Fruit fly (Drosophila melanogaster) whole organism, embryonic: ENCODE results near the gene nerfin-2.

Source experiments
- Atf6 ChIP-seq: fragments of 200-800 bp; sonication (Bioruptor generic); IDR thresholded peaks from 2 replicates; pipeline ENCODE4 v1.3.6; 2022; ENCODE audit warnings: missing biosample characterization, missing genetic modification characterization
- BtbVII ChIP-seq: fragments of 200-800 bp; sonication (Bioruptor generic); optimal IDR thresholded peaks from 3 replicates; lab custom pipeline; 2017; ENCODE audit warnings: missing biosample characterization, mild to moderate bottlenecking, missing genetic modification characterization
- CG10147 ChIP-seq: fragments of 200-800 bp; sonication (Bioruptor generic); optimal IDR thresholded peaks from 2 replicates; lab custom pipeline; 2019; ENCODE audit warnings: missing biosample characterization, mild to moderate bottlenecking, missing genetic modification characterization, moderate library complexity
- CG10543 ChIP-seq: fragments of 200-800 bp; sonication (Bioruptor generic); optimal IDR thresholded peaks from 3 replicates; lab custom pipeline; 2017; ENCODE audit warnings: missing biosample characterization, mild to moderate bottlenecking, missing genetic modification characterization, moderate library complexity
- CG11093 ChIP-seq: fragments of 200-800 bp; sonication (Bioruptor generic); IDR thresholded peaks from 3 replicates; pipeline ENCODE4 v1.3.6; 2022; ENCODE audit warnings: missing biosample characterization, missing genetic modification characterization
- CG12744 ChIP-seq: fragments of 200-800 bp; sonication (Bioruptor generic); optimal IDR thresholded peaks from 2 replicates; lab custom pipeline; 2016; ENCODE audit warnings: missing biosample characterization, missing genetic modification characterization
- CG17359 ChIP-seq: fragments of 200-800 bp; sonication (Bioruptor generic); optimal IDR thresholded peaks from 3 replicates; lab custom pipeline; 2018; ENCODE audit warnings: missing biosample characterization, mild to moderate bottlenecking, missing genetic modification characterization, moderate library complexity
- CG18476 ChIP-seq: fragments of 200-800 bp; sonication (Bioruptor generic); optimal IDR thresholded peaks from 2 replicates; lab custom pipeline; 2016; ENCODE audit warnings: missing biosample characterization, mild to moderate bottlenecking, missing genetic modification characterization
- CG2678 ChIP-seq: fragments of 200-800 bp; sonication (Bioruptor generic); optimal IDR thresholded peaks from 3 replicates; lab custom pipeline; 2019; ENCODE audit warnings: missing biosample characterization, mild to moderate bottlenecking, missing genetic modification characterization, moderate library complexity
- CG30431 ChIP-seq: fragments of 200-800 bp; sonication (Bioruptor generic); optimal IDR thresholded peaks from 2 replicates; lab custom pipeline; 2017; ENCODE audit warnings: missing biosample characterization, missing genetic modification characterization
- CG4730 ChIP-seq: fragments of 200-800 bp; sonication (Bioruptor generic); IDR thresholded peaks from 2 replicates; pipeline ENCODE4 v1.3.6; 2022; ENCODE audit warnings: missing biosample characterization, missing genetic modification characterization
- CG5180 ChIP-seq: fragments of 200-800 bp; sonication (Bioruptor generic); optimal IDR thresholded peaks from 3 replicates; lab custom pipeline; 2017; ENCODE audit warnings: missing biosample characterization, missing genetic modification characterization, mild to moderate bottlenecking, moderate library complexity, missing genetic modification reagents
- CG6654 ChIP-seq: fragments of 200-800 bp; sonication (Bioruptor generic); optimal IDR thresholded peaks from 2 replicates; lab custom pipeline; 2017; ENCODE audit warnings: missing biosample characterization, mild to moderate bottlenecking, missing genetic modification characterization
- CG6765 ChIP-seq: fragments of 200-800 bp; sonication (Bioruptor generic); optimal IDR thresholded peaks from 3 replicates; lab custom pipeline; 2017; ENCODE audit warnings: missing biosample characterization, mild to moderate bottlenecking, missing genetic modification characterization
- CG6854 ChIP-seq: fragments of 200-800 bp; sonication (Bioruptor generic); optimal IDR thresholded peaks from 3 replicates; lab custom pipeline; 2017; ENCODE audit warnings: missing biosample characterization, mild to moderate bottlenecking, missing genetic modification characterization
- CkIIα-i1 ChIP-seq: fragments of 200-800 bp; sonication (Bioruptor generic); IDR thresholded peaks from 2 replicates; pipeline ENCODE4 v1.3.6; 2022; ENCODE audit warnings: missing biosample characterization, missing genetic modification characterization
- D19B ChIP-seq: fragments of 200-800 bp; sonication (Bioruptor generic); optimal IDR thresholded peaks from 2 replicates; lab custom pipeline; 2017; ENCODE audit warnings: missing biosample characterization, mild to moderate bottlenecking, missing genetic modification characterization
- Doc3 ChIP-seq: fragments of 200-800 bp; sonication (Bioruptor generic); IDR thresholded peaks from 3 replicates; pipeline ENCODE4 v1.3.6; 2022; ENCODE audit warnings: missing biosample characterization, missing genetic modification characterization; ENCODE audit not compliant: partially characterized antibody
- E2f2 ChIP-seq: fragments of 200-800 bp; sonication (Bioruptor generic); IDR thresholded peaks from 2 replicates; pipeline ENCODE4 v1.3.6; 2022; ENCODE audit warnings: missing biosample characterization, missing genetic modification characterization
- HHEX ChIP-seq: fragments of 200-800 bp; sonication (Bioruptor generic); optimal IDR thresholded peaks from 3 replicates; lab custom pipeline; 2017; ENCODE audit warnings: missing biosample characterization, mild to moderate bottlenecking, missing genetic modification characterization, missing genetic modification reagents
- Hand ChIP-seq: fragments of 200-800 bp; sonication (Bioruptor generic); optimal IDR thresholded peaks from 2 replicates; lab custom pipeline; 2017; ENCODE audit warnings: mild to moderate bottlenecking, missing biosample characterization, missing genetic modification reagents, missing genetic modification characterization
- Hmx ChIP-seq: fragments of 200-800 bp; sonication (Bioruptor generic); optimal IDR thresholded peaks from 2 replicates; lab custom pipeline; 2016; ENCODE audit warnings: missing biosample characterization, missing genetic modification characterization
- Hsf ChIP-seq: fragments of 200-800 bp; sonication (Bioruptor generic); optimal IDR thresholded peaks from 3 replicates; lab custom pipeline; 2016; ENCODE audit warnings: missing biosample characterization, missing genetic modification characterization
- MTF-1 ChIP-seq: fragments of 200-800 bp; sonication (Bioruptor generic); optimal IDR thresholded peaks from 2 replicates; lab custom pipeline; 2018; ENCODE audit warnings: missing biosample characterization, mild to moderate bottlenecking, missing genetic modification characterization, borderline replicate concordance
- NFAT ChIP-seq: fragments of 200-800 bp; sonication (Bioruptor generic); IDR thresholded peaks from 2 replicates; pipeline ENCODE4 v1.3.6; 2022; ENCODE audit warnings: missing biosample characterization, missing genetic modification characterization
- Nf-YB ChIP-seq: fragments of 200-800 bp; sonication (Bioruptor generic); optimal IDR thresholded peaks from 3 replicates; lab custom pipeline; 2019; ENCODE audit warnings: missing biosample characterization, mild to moderate bottlenecking, missing genetic modification characterization, moderate library complexity
- NfI ChIP-seq: fragments of 200-800 bp; sonication (Bioruptor generic); optimal IDR thresholded peaks from 3 replicates; lab custom pipeline; 2018; ENCODE audit warnings: missing biosample characterization, mild to moderate bottlenecking, missing genetic modification characterization, moderate library complexity
- Opbp ChIP-seq: fragments of 200-800 bp; sonication (Bioruptor generic); IDR thresholded peaks from 3 replicates; pipeline ENCODE4 v1.3.6; 2022; ENCODE audit warnings: missing biosample characterization, missing genetic modification characterization; ENCODE audit not compliant: partially characterized antibody
- Xrp1 ChIP-seq: fragments of 200-800 bp; sonication (Bioruptor generic); IDR thresholded peaks from 2 replicates; pipeline ENCODE4 v1.3.6; 2022; ENCODE audit warnings: missing biosample characterization, missing genetic modification characterization
- ash1 ChIP-seq: fragments of 200-800 bp; sonication (Bioruptor generic); optimal IDR thresholded peaks from 2 replicates; lab custom pipeline; 2018; ENCODE audit warnings: missing biosample characterization, mild to moderate bottlenecking, missing genetic modification characterization
- ato ChIP-seq: fragments of 200-800 bp; sonication (Bioruptor generic); IDR thresholded peaks from 2 replicates; pipeline ENCODE4 v1.3.6; 2022; ENCODE audit warnings: missing biosample characterization, missing genetic modification characterization; ENCODE audit not compliant: partially characterized antibody
- br ChIP-seq: fragments of >200 bp; optimal IDR thresholded peaks from 2 replicates; lab custom pipeline; 2017
- cad ChIP-seq: fragments of >200 bp; optimal IDR thresholded peaks from 2 replicates; lab custom pipeline; 2017; ENCODE audit warnings: missing biosample characterization, missing genetic modification characterization
- crc ChIP-seq: fragments of 200-800 bp; sonication (Bioruptor generic); optimal IDR thresholded peaks from 2 replicates; lab custom pipeline; 2016; ENCODE audit warnings: missing biosample characterization, missing genetic modification characterization
- crp ChIP-seq, 2 experiments: fragments of 200-800 bp; sonication (Bioruptor generic); optimal IDR thresholded peaks; 2 replicates in 1 of 2; 3 replicates in 1 of 2; lab custom pipeline; 2017; ENCODE audit warnings: missing biosample characterization in 2 of 2, missing genetic modification characterization in 2 of 2, mild to moderate bottlenecking in 1 of 2, moderate library complexity in 1 of 2
- dmrt99B ChIP-seq: fragments of 200-800 bp; sonication (Bioruptor generic); optimal IDR thresholded peaks from 2 replicates; lab custom pipeline; 2018; ENCODE audit warnings: missing biosample characterization, mild to moderate bottlenecking, missing genetic modification characterization, moderate library complexity
- eyg ChIP-seq: fragments of 200-800 bp; sonication (Bioruptor generic); optimal IDR thresholded peaks from 3 replicates; lab custom pipeline; 2016; ENCODE audit warnings: missing biosample characterization, missing genetic modification characterization
- gfzf ChIP-seq: fragments of 200-800 bp; sonication (Bioruptor generic); optimal IDR thresholded peaks from 2 replicates; lab custom pipeline; 2016; ENCODE audit warnings: missing biosample characterization, mild to moderate bottlenecking, missing genetic modification characterization, moderate library complexity
- nau ChIP-seq: fragments of 200-800 bp; sonication (Bioruptor generic); optimal IDR thresholded peaks from 3 replicates; lab custom pipeline; 2017; ENCODE audit warnings: missing biosample characterization, mild to moderate bottlenecking, missing genetic modification characterization, missing genetic modification reagents
- ro ChIP-seq: fragments of 200-800 bp; sonication (Bioruptor generic); IDR thresholded peaks from 2 replicates; pipeline ENCODE4 v1.3.6; 2022; ENCODE audit warnings: missing biosample characterization, missing genetic modification characterization
- shn ChIP-seq: fragments of 200-800 bp; sonication (Bioruptor generic); optimal IDR thresholded peaks from 3 replicates; lab custom pipeline; 2016; ENCODE audit warnings: missing biosample characterization, missing genetic modification characterization
- slou ChIP-seq: fragments of 200-800 bp; sonication (Bioruptor generic); optimal IDR thresholded peaks from 3 replicates; lab custom pipeline; 2016; ENCODE audit warnings: missing biosample characterization, missing genetic modification characterization
- slp2 ChIP-seq: fragments of 200-800 bp; sonication (Bioruptor generic); optimal IDR thresholded peaks from 2 replicates; lab custom pipeline; 2016; ENCODE audit warnings: missing biosample characterization, missing genetic modification characterization
- sna ChIP-seq: fragments of 200-800 bp; sonication (Bioruptor generic); IDR thresholded peaks from 2 replicates; pipeline ENCODE4 v1.3.6; 2022; ENCODE audit warnings: missing biosample characterization, missing genetic modification characterization; ENCODE audit not compliant: partially characterized antibody
- stwl ChIP-seq: fragments of 200-800 bp; sonication (Bioruptor generic); optimal IDR thresholded peaks from 3 replicates; lab custom pipeline; 2018; ENCODE audit warnings: missing biosample characterization, mild to moderate bottlenecking, missing genetic modification characterization, moderate library complexity
- tgo ChIP-seq: fragments of 200-800 bp; sonication (Bioruptor generic); IDR thresholded peaks from 3 replicates; pipeline ENCODE4 v1.3.6; 2022; ENCODE audit warnings: missing biosample characterization, missing genetic modification characterization
- tll ChIP-seq, 2 experiments: fragments of 200-800 bp in 1 of 2; fragments of >200 bp in 1 of 2; sonication (Bioruptor generic) in 1 of 2; optimal IDR thresholded peaks; 2 replicates each; lab custom pipeline; 2017 to 2019; ENCODE audit warnings: missing biosample characterization in 2 of 2, missing genetic modification characterization in 2 of 2, mild to moderate bottlenecking in 1 of 2, moderate library complexity in 1 of 2
- trh ChIP-seq: fragments of 200-800 bp; sonication (Bioruptor generic); optimal IDR thresholded peaks from 2 replicates; lab custom pipeline; 2016; ENCODE audit warnings: missing biosample characterization, missing genetic modification characterization
- unpg ChIP-seq: fragments of 200-800 bp; sonication (Bioruptor generic); optimal IDR thresholded peaks from 3 replicates; lab custom pipeline; 2018; ENCODE audit warnings: missing biosample characterization, mild to moderate bottlenecking, missing genetic modification characterization, moderate library complexity
- usp ChIP-seq: fragments of >200 bp; optimal IDR thresholded peaks from 2 replicates; lab custom pipeline; 2017; ENCODE audit warnings: missing biosample characterization, missing genetic modification characterization
- vfl ChIP-seq: fragments of 200-800 bp; sonication (Bioruptor generic); optimal IDR thresholded peaks from 2 replicates; lab custom pipeline; 2016; ENCODE audit warnings: missing biosample characterization, missing genetic modification characterization

The nerfin-2 gene

dm6 chr3R:10109938-10110337 lies 39.0 kb downstream of the nerfin-2 start, which contains the start of gene Fmr1 (continued):
- TF ChIP-seq gfzf (peak; percentile 40), CG4730 (no peak), crp (GFP tag; optimal IDR thresholded peaks at IDR 0.05; lab: Kevin White, UChicago) (no peak), CG17359 (tag; lab: Kevin White, UChicago) (no peak), CG11093 (GFP tag; lab: Robert Waterston, UW) (no peak), Xrp1 (GFP tag; lab: Robert Waterston, UW) (0 out of 2 replicates have a peak, but pooled peaks have one; percentile 31), BtbVII (GFP tag; lab: Kevin White, UChicago) (no peak), CG6654 (GFP tag; lab: Kevin White, UChicago) (no peak), CG2678 (peak; percentile 32), HHEX (GFP tag; lab: Kevin White, UChicago) (no peak), ash1 (GFP tag; lab: Kevin White, UChicago) (no peak), E2f2 (peak; percentile 98), CG6765 (GFP tag; lab: Kevin White, UChicago) (no peak), usp (GFP tag; lab: Kevin White, UChicago) (no peak), trh (no peak), CG18476 (GFP tag; lab: Kevin White, UChicago) (no peak), vfl (peak; percentile 44), NfI (GFP tag; lab: Kevin White, UChicago) (peak; percentile 67), NFAT (GFP tag; lab: Robert Waterston, UW) (peak; percentile 46; the same call in 1 of the 2 replicates), sna (GFP tag; lab: Robert Waterston, UW) (no peak), CG6854 (GFP tag; lab: Kevin White, UChicago) (no peak), shn (GFP tag; lab: Kevin White, UChicago) (peak; percentile 60), Opbp (GFP tag; lab: Robert Waterston, UW) (peak; percentile 15; the same call in 1 of the 3 replicates), Doc3 (GFP tag; lab: Robert Waterston, UW) (no peak), CkIIα-i1 (GFP tag; lab: Robert Waterston, UW) (no peak), tgo (GFP tag; lab: Robert Waterston, UW) (no peak), CG10543 (GFP tag; lab: Kevin White, UChicago) (peak; percentile 44), CG10147 (GFP tag; lab: Kevin White, UChicago) (peak; percentile 33), cad (no peak), dmrt99B (tag; lab: Kevin White, UChicago) (no peak), CG12744 (GFP tag; lab: Kevin White, UChicago) (peak; percentile 56), ato (GFP tag; lab: Robert Waterston, UW) (no peak), eyg (no peak), Hand (GFP tag; lab: Kevin White, UChicago) (no peak), Nf-YB (GFP tag; lab: Kevin White, UChicago) (no peak), br (lab: Kevin White, UChicago) (no peak), CG30431 (GFP tag; lab: Kevin White, UChicago) (no peak), Hsf (peak; percentile 52), unpg (peak; percentile 43), tll (GFP tag; optimal IDR thresholded peaks at IDR 0.05; lab: Kevin White, UChicago) (peak; percentile 30 to 73), stwl (peak; percentile 83), nau (GFP tag; lab: Kevin White, UChicago) (no peak), crc (GFP tag; lab: Kevin White, UChicago) (peak; percentile 33), D19B (GFP tag; lab: Kevin White, UChicago) (no peak), Hmx (GFP tag; lab: Kevin White, UChicago) (no peak), slp2 (GFP tag; lab: Kevin White, UChicago) (peak; percentile 49), CG5180 (GFP tag; lab: Kevin White, UChicago) (no peak), ro (GFP tag; lab: Robert Waterston, UW) (no peak), Atf6 (peak; percentile 40; the same call in 1 of the 2 replicates), slou (no peak), MTF-1 (GFP tag; lab: Kevin White, UChicago) (no peak)
